Fruit fly (Drosophila melanogaster): ENCODE measurements around the gene Coprox.

Gene Coprox

dm6 chr2L:6918517-6919202 lies 45.6 kb upstream of the Coprox start, which contains the start of gene nop5 (continued):
- TF ChIP-seq jumu (GFP tag; optimal IDR thresholded peaks at IDR 0.05) = no peak
- TF ChIP-seq ind (GFP tag; optimal IDR thresholded peaks at IDR 0.05) = peak; percentile 53
- peak; percentile 78 for TF ChIP-seq Hr3 (GFP tag; optimal IDR thresholded peaks at IDR 0.05)
- TF ChIP-seq Meics (GFP tag; optimal IDR thresholded peaks at IDR 0.05) = peak; percentile 83
- peak; percentile 60 for TF ChIP-seq Xbp1 (GFP tag; optimal IDR thresholded peaks at IDR 0.05)
- peak; percentile 43; the same call in 1 of the 2 replicates for TF ChIP-seq Rfx (GFP tag; IDR thresholded peaks at IDR 0.05)
- no peak for TF ChIP-seq Ada2b (GFP tag; IDR thresholded peaks at IDR 0.05)
- TF ChIP-seq trem (tag; optimal IDR thresholded peaks at IDR 0.05) = peak; percentile 36
- peak; percentile 38 for TF ChIP-seq Six4 (GFP tag; optimal IDR thresholded peaks at IDR 0.05)
- TF ChIP-seq CG6791 (GFP tag; IDR thresholded peaks at IDR 0.05; ENCODE audit: partially characterized antibody) = 0 out of 3 replicates have a peak, but pooled peaks have one; percentile 31
- TF ChIP-seq cg (GFP tag; optimal IDR thresholded peaks at IDR 0.05) = peak; percentile 24
- TF ChIP-seq bbx (GFP tag; IDR thresholded peaks at IDR 0.05; ENCODE audit: partially characterized antibody) = peak; percentile 64
- TF ChIP-seq disco-r (GFP tag; optimal IDR thresholded peaks at IDR 0.05) = no peak
- peak; percentile 20 for TF ChIP-seq zen (tag; optimal IDR thresholded peaks at IDR 0.05)
- TF ChIP-seq NfI (GFP tag; optimal IDR thresholded peaks at IDR 0.05) = peak; percentile 76
- TF ChIP-seq HHEX (GFP tag; optimal IDR thresholded peaks at IDR 0.05) = peak; percentile 78
- TF ChIP-seq wek (GFP tag; optimal IDR thresholded peaks at IDR 0.05) = no peak
- TF ChIP-seq CG11696 (GFP tag; IDR thresholded peaks at IDR 0.05) = no peak
- peak; percentile 40 for TF ChIP-seq CG16815 (GFP tag; optimal IDR thresholded peaks at IDR 0.05)
- no peak for TF ChIP-seq sna (GFP tag; IDR thresholded peaks at IDR 0.05; ENCODE audit: partially characterized antibody)
- TF ChIP-seq CG18599 (GFP tag; optimal IDR thresholded peaks at IDR 0.05) = peak; percentile 60
- TF ChIP-seq CG12155 (GFP tag; optimal IDR thresholded peaks at IDR 0.05) = peak; percentile 27
- TF ChIP-seq CG17328 (GFP tag; IDR thresholded peaks at IDR 0.05) = 0 out of 2 replicates have a peak, but pooled peaks have one; percentile 4
- no peak for TF ChIP-seq luna (GFP tag; optimal IDR thresholded peaks at IDR 0.05)
- peak; percentile 88 for TF ChIP-seq CG18262 (tag; optimal IDR thresholded peaks at IDR 0.05)
- TF ChIP-seq CG10209 (GFP tag; optimal IDR thresholded peaks at IDR 0.05) = peak; percentile 73
- TF ChIP-seq CG8924 (tag; optimal IDR thresholded peaks at IDR 0.05) = peak; percentile 82
- TF ChIP-seq Ptx1 (GFP tag; IDR thresholded peaks at IDR 0.05) = no peak

DNA sequence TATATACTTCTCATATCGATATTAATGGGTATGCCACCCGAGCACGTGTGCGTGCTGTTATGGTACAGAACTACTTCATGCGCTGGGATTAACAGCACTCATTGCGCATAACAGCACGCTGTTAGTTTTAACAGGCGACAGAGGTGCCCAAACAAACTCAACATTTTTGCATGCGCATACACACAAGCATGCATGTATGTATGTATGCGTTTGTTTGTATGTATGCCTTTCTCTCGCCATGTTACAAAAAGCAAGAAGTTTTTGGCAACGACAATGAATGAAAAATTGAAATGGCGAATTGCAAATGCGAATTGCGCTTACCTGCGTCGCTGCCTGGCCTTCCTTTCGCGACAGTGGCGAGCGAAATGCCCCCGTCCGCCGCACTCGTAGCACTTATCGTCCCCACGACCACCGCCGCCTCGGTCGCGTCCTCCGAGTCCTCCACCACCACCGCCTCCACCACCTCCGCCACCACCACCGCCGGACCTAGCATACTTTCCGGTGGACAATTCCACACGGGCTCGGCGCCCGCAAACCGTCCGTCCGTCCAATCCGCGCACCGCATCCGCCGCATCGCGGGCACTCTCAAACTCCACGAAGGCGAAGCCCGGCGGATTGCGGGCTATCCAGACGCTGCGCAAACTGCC lies 44.9 kb upstream of the Coprox start:
- TF ChIP-seq CG10267 (tag; optimal IDR thresholded peaks at IDR 0.05) (peak; percentile 9), tna (GFP tag; IDR thresholded peaks at IDR 0.05; ENCODE audit: partially characterized antibody) (peak; percentile 27; the same call in 1 of the 2 replicates), Deaf1 (tag; optimal IDR thresholded peaks at IDR 0.05) (no peak), CG7963 (GFP tag; IDR thresholded peaks at IDR 0.05; ENCODE audit: partially characterized antibody) (0 out of 3 replicates have a peak, but pooled peaks have one; percentile 12), chinmo (GFP tag; IDR thresholded peaks at IDR 0.05; ENCODE audit: partially characterized antibody) (0 out of 4 replicates have a peak, but pooled peaks have one; percentile 45), grau (tag; optimal IDR thresholded peaks at IDR 0.05) (no peak), CG6791 (GFP tag; IDR thresholded peaks at IDR 0.05; ENCODE audit: partially characterized antibody) (0 out of 3 replicates have a peak, but pooled peaks have one; percentile 32), pzg (GFP tag; optimal IDR thresholded peaks at IDR 0.05) (peak; percentile 49), Sry-β (GFP tag; optimal IDR thresholded peaks at IDR 0.05) (peak; percentile 15), CG9437 (GFP tag; optimal IDR thresholded peaks at IDR 0.05) (peak; percentile 18), CG18619 (GFP tag; optimal IDR thresholded peaks at IDR 0.05) (peak; percentile 16), CG32767 (GFP tag; IDR thresholded peaks at IDR 0.05) (peak; percentile 63; the same call in 1 of the 2 replicates), CG2712 (tag; optimal IDR thresholded peaks at IDR 0.05) (peak; percentile 40), Nf-YC (tag; optimal IDR thresholded peaks at IDR 0.05) (peak; percentile 54), D19B (GFP tag; optimal IDR thresholded peaks at IDR 0.05) (no peak), CG7987 (GFP tag; optimal IDR thresholded peaks at IDR 0.05) (peak; percentile 4), chm (GFP tag; IDR thresholded peaks at IDR 0.05) (no peak), CG18262 (tag; optimal IDR thresholded peaks at IDR 0.05) (peak; percentile 48), lbe (GFP tag; optimal IDR thresholded peaks at IDR 0.05) (peak; percentile 11), Dbx (GFP tag; IDR thresholded peaks at IDR 0.05) (0 out of 3 replicates have a peak, but pooled peaks have one; percentile 12), CG9932 (GFP tag; IDR thresholded peaks at IDR 0.05) (no peak)
